Worm (Caenorhabditis elegans): ENCODE results near the gene F09E5.12.

DNA sequence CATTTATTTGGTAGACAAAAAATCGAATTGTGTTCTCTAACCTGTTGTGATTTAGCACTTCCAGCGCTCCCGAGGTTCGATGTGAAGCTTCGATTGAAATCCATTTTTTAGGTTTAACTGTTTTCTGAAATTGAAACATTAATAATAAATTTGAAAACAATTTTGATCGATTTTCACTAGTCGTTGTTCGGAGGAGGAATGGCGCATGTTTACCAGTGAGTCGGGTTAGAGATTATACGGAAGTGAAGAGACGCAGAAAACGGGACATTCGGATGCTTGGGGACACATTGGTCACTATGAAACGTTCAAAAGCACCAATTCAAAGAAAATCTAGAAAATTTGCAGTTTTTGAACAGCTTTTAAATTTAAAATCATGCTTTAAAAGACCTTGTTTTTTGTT lies 28.2 kb upstream of the F09E5.12 start, which contains the start of gene fbxl-3:
- TF ChIP-seq egl-27 (tag; optimal IDR thresholded peaks at IDR 0.05): no peak
- no peak for TF ChIP-seq blmp-1 (tag; optimal IDR thresholded peaks at IDR 0.05; ENCODE audit: insufficient read depth)
- TF ChIP-seq ZK546.5 (tag; optimal IDR thresholded peaks at IDR 0.05): no peak
- TF ChIP-seq nhr-11 (tag; optimal IDR thresholded peaks at IDR 0.05): no peak
- TF ChIP-seq aly-2 (tag; optimal IDR thresholded peaks at IDR 0.05): no peak
- no peak for TF ChIP-seq mdl-1 (tag; optimal IDR thresholded peaks at IDR 0.05)
- TF ChIP-seq skn-1 (tag; optimal IDR thresholded peaks at IDR 0.05): no peak
- TF ChIP-seq alr-1 (tag; optimal IDR thresholded peaks at IDR 0.05): no peak
- TF ChIP-seq ztf-1 (GFP tag; conservative IDR thresholded peaks at IDR 0.05): no peak
- no peak for TF ChIP-seq elt-1 (tag; optimal IDR thresholded peaks at IDR 0.05)

Data from whole organism, L2 larva.